Fruit fly (Drosophila melanogaster) whole organism, adult: ENCODE data around the gene Or10a.

Experiments used
- CG7101 ChIP-seq: fragments of 200-800 bp; sonication (Bioruptor generic); optimal IDR thresholded peaks from 2 replicates; lab custom pipeline; 2018; ENCODE audit warnings: missing biosample characterization, mild to moderate bottlenecking, missing genetic modification characterization, moderate library complexity
- Crg-1 ChIP-seq: fragments of 200-800 bp; sonication (Bioruptor generic); optimal IDR thresholded peaks from 2 replicates; lab custom pipeline; 2016; ENCODE audit warnings: missing biosample characterization, missing genetic modification characterization
- Mnt ChIP-seq: fragments of 200-800 bp; sonication (Bioruptor generic); optimal IDR thresholded peaks from 2 replicates; lab custom pipeline; 2016; ENCODE audit warnings: missing biosample characterization, mild to moderate bottlenecking, missing genetic modification characterization
- ovo ChIP-seq: fragments of 200-800 bp; sonication (Bioruptor generic); optimal IDR thresholded peaks from 2 replicates; lab custom pipeline; 2016; ENCODE audit warnings: missing biosample characterization, missing genetic modification characterization

- no peak for TF ChIP-seq Mnt
- peak; percentile 26 for TF ChIP-seq Crg-1
- TF ChIP-seq CG7101 = peak; percentile 63
- TF ChIP-seq ovo (GFP tag; lab: Kevin White, UChicago) = no peak
Observed at dm6 chrX:11440944-11441343, 23.7 kb upstream of the Or10a start.
